Worm (Caenorhabditis elegans): ENCODE data around the gene mfsd-13.2.
A peak's percentile ranks its signal among the peaks of the same experiment; 100 is the strongest.

mfsd-13.2 gene

ce11 chrII:7171305-7171998 lies 5.8 kb upstream of the mfsd-13.2 start, which contains the start of gene dyf-13 (continued):
- TF ChIP-seq F23B12.7 (tag; optimal IDR thresholded peaks at IDR 0.05; ENCODE audit: insufficient read depth) (no peak), gei-17 (GFP tag; optimal IDR thresholded peaks at IDR 0.05) (no peak), somi-1 (GFP tag; optimal IDR thresholded peaks at IDR 0.05) (no peak), mxl-1 (tag; optimal IDR thresholded peaks at IDR 0.05) (no peak), tbp1 (GFP tag; optimal IDR thresholded peaks at IDR 0.05) (peak; percentile 29), let-607 (tag; optimal IDR thresholded peaks at IDR 0.05) (no peak), F57A8.1 (GFP tag; optimal IDR thresholded peaks at IDR 0.05) (no peak), hmg-20 (GFP tag; IDR thresholded peaks at IDR 0.05) (no peak), pbrm-1 (GFP tag; IDR thresholded peaks at IDR 0.05) (no peak)

- TF ChIP-seq Y53G8AR.9 (GFP tag; conservative IDR thresholded peaks at IDR 0.05) (no peak), hmg-20 (GFP tag; IDR thresholded peaks at IDR 0.05) (no peak)
These were observed 3.1 kb upstream of the mfsd-13.2 start, which contains the start of gene col-36 for ce11 chrII:7168712-7169111. col-36 (minus strand) TSS chrII:7168812.

- TF ChIP-seq somi-1 (GFP tag; optimal IDR thresholded peaks at IDR 0.05) = no peak
- no peak for TF ChIP-seq B0035.1 (tag; optimal IDR thresholded peaks at IDR 0.05)
- no peak for TF ChIP-seq zim-3 (tag; optimal IDR thresholded peaks at IDR 0.05)
- TF ChIP-seq let-607 (tag; optimal IDR thresholded peaks at IDR 0.05) = peak in 1 of 2 experiments; percentile 3
- no peak for TF ChIP-seq ztf-18 (tag; optimal IDR thresholded peaks at IDR 0.05)
- TF ChIP-seq sdz-38 (tag; optimal IDR thresholded peaks at IDR 0.05) = no peak
- TF ChIP-seq ets-4 (GFP tag; optimal IDR thresholded peaks at IDR 0.05) = no peak
- no peak for TF ChIP-seq lin-54 (GFP tag; optimal IDR thresholded peaks at IDR 0.05)
- TF ChIP-seq nhr-80 (tag; optimal IDR thresholded peaks at IDR 0.05) = peak; percentile 76
- no peak for TF ChIP-seq ceh-40 (GFP tag; IDR thresholded peaks at IDR 0.05)
- no peak for TF ChIP-seq ceh-58 (GFP tag; IDR thresholded peaks at IDR 0.05)
These were observed 1.1 kb upstream of the mfsd-13.2 start for ce11 chrII:7166768-7167167.

- no peak for TF ChIP-seq Y67H2A.10 (GFP tag; conservative IDR thresholded peaks at IDR 0.05)
- no peak for TF ChIP-seq tbp1 (GFP tag; optimal IDR thresholded peaks at IDR 0.05)
- TF ChIP-seq hmg-1.2 (GFP tag; IDR thresholded peaks at IDR 0.05) = no peak
- TF ChIP-seq F52B5.7 (tag; optimal IDR thresholded peaks at IDR 0.05) = no peak
- no peak for TF ChIP-seq B0019.2 (GFP tag; conservative IDR thresholded peaks at IDR 0.05)
- no peak for TF ChIP-seq Y53F4B.3 (GFP tag; IDR thresholded peaks at IDR 0.05)
- TF ChIP-seq pbrm-1 (GFP tag; IDR thresholded peaks at IDR 0.05) = no peak
- no peak for TF ChIP-seq attf-5 (GFP tag; optimal IDR thresholded peaks at IDR 0.05)
- TF ChIP-seq aptf-3 (GFP tag; IDR thresholded peaks at IDR 0.05) = no peak
- TF ChIP-seq Y56A3A.18 (GFP tag; IDR thresholded peaks at IDR 0.05) = no peak
- no peak for TF ChIP-seq mxl-1 (tag; optimal IDR thresholded peaks at IDR 0.05)
- TF ChIP-seq F57A8.1 (GFP tag; optimal IDR thresholded peaks at IDR 0.05) = no peak
- TF ChIP-seq unc-62 (GFP tag; optimal IDR thresholded peaks at IDR 0.05) = no peak
- TF ChIP-seq chd-7 (tag; optimal IDR thresholded peaks at IDR 0.05) = no peak
- TF ChIP-seq ets-4 (GFP tag; optimal IDR thresholded peaks at IDR 0.05) = no peak
- no peak for TF ChIP-seq mes-4 (tag; optimal IDR thresholded peaks at IDR 0.05)
- no peak for TF ChIP-seq him-1 (tag; optimal IDR thresholded peaks at IDR 0.05)
- TF ChIP-seq ztf-22 (GFP tag; optimal IDR thresholded peaks at IDR 0.05) = no peak
These were observed 4.1 kb downstream of the mfsd-13.2 start, which contains the start of gene C27H5.12 for ce11 chrII:7161512-7161911. C27H5.12 (minus strand) TSS chrII:7161612.
